Worm (Caenorhabditis elegans) whole organism, late embryonic: ENCODE data around the gene scl-12.
A peak's percentile ranks its signal among the peaks of the same experiment; 100 is the strongest.

Source experiments
- C08G9.2 ChIP-seq: sonication (generic microtip); optimal IDR thresholded peaks from 2 replicates; lab custom pipeline; 2016; ENCODE audit warnings: mild to moderate bottlenecking, missing genetic modification characterization, moderate library complexity, missing compliant biosample characterization
- C38D4.7 ChIP-seq: fragments of 200-800 bp; sonication (Bioruptor generic); optimal IDR thresholded peaks from 2 replicates; lab custom pipeline; 2018; ENCODE audit warnings: mild to moderate bottlenecking, missing genetic modification characterization, moderate library complexity, missing compliant biosample characterization
- F13H6.1 ChIP-seq: sonication (generic microtip); optimal IDR thresholded peaks from 2 replicates; lab custom pipeline; 2016; ENCODE audit warnings: missing genetic modification characterization, missing compliant biosample characterization
- K02D7.2 ChIP-seq: sonication (generic microtip); optimal IDR thresholded peaks from 2 replicates; lab custom pipeline; 2017; ENCODE audit warnings: mild to moderate bottlenecking, missing genetic modification characterization, missing compliant biosample characterization
- K09A11.1 ChIP-seq: sonication (generic microtip); optimal IDR thresholded peaks from 2 replicates; lab custom pipeline; 2017; ENCODE audit warnings: antibody characterized with exemption, mild to moderate bottlenecking, missing genetic modification characterization, missing compliant biosample characterization; ENCODE audit not compliant: insufficient read depth
- T23F11.4 ChIP-seq: fragments of 200-800 bp; sonication (Bioruptor generic); optimal IDR thresholded peaks from 2 replicates; lab custom pipeline; 2018; ENCODE audit warnings: mild to moderate bottlenecking, missing genetic modification characterization, missing compliant biosample characterization
- ahr-1 ChIP-seq: sonication (generic microtip); optimal IDR thresholded peaks from 2 replicates; lab custom pipeline; 2016; ENCODE audit warnings: missing genetic modification characterization, missing compliant biosample characterization
- ama-1 ChIP-seq: fragments of 150-350 bp; optimal IDR thresholded peaks from 2 replicates; lab custom pipeline; 2014
- ceh-22 ChIP-seq: sonication (generic microtip); optimal IDR thresholded peaks from 2 replicates; lab custom pipeline; 2017; ENCODE audit warnings: missing biosample characterization, missing genetic modification characterization
- ceh-31 ChIP-seq: sonication (generic microtip); optimal IDR thresholded peaks from 2 replicates; lab custom pipeline; 2016; ENCODE audit warnings: missing genetic modification characterization, missing compliant biosample characterization
- ceh-34 ChIP-seq: sonication (generic microtip); optimal IDR thresholded peaks from 2 replicates; lab custom pipeline; 2016; ENCODE audit warnings: mild to moderate bottlenecking, missing genetic modification characterization, missing compliant biosample characterization
- ceh-45 ChIP-seq: fragments of 200-800 bp; sonication (Bioruptor generic); IDR thresholded peaks from 2 replicates; pipeline ENCODE4 v1.3.6; 2022; ENCODE audit warnings: missing genetic modification reagents, missing genetic modification characterization, missing compliant biosample characterization
- ceh-6 ChIP-seq: fragments of 200-800 bp; sonication (Bioruptor generic); optimal IDR thresholded peaks from 2 replicates; lab custom pipeline; 2018; ENCODE audit warnings: mild to moderate bottlenecking, missing genetic modification characterization, missing compliant biosample characterization
- che-1 ChIP-seq: sonication (generic microtip); optimal IDR thresholded peaks from 2 replicates; lab custom pipeline; 2016; ENCODE audit warnings: mild to moderate bottlenecking, missing genetic modification characterization, missing compliant biosample characterization
- dve-1 ChIP-seq: sonication (generic microtip); optimal IDR thresholded peaks from 2 replicates; lab custom pipeline; 2017; ENCODE audit warnings: antibody characterized with exemption, mild to moderate bottlenecking, missing genetic modification characterization, missing compliant biosample characterization
- eyg-1 ChIP-seq: sonication (generic microtip); optimal IDR thresholded peaks from 2 replicates; lab custom pipeline; 2016; ENCODE audit warnings: missing genotype, missing genetic modification characterization, missing compliant biosample characterization
- gmeb-2 ChIP-seq: sonication (generic microtip); optimal IDR thresholded peaks from 2 replicates; lab custom pipeline; 2016; ENCODE audit warnings: missing genetic modification characterization, inconsistent platforms, missing compliant biosample characterization
- hlh-13 ChIP-seq: fragments of 200-800 bp; sonication (Bioruptor generic); optimal IDR thresholded peaks from 2 replicates; lab custom pipeline; 2018; ENCODE audit warnings: mild to moderate bottlenecking, missing genetic modification characterization, missing compliant biosample characterization
- hlh-6 ChIP-seq: sonication (generic microtip); optimal IDR thresholded peaks from 2 replicates; lab custom pipeline; 2016; ENCODE audit warnings: missing genotype, missing genetic modification characterization, missing compliant biosample characterization
- hlh-8 ChIP-seq: sonication (generic microtip); optimal IDR thresholded peaks from 2 replicates; lab custom pipeline; 2016; ENCODE audit warnings: missing genotype, missing genetic modification characterization, missing compliant biosample characterization
- lim-6 ChIP-seq: sonication (generic microtip); optimal IDR thresholded peaks from 2 replicates; lab custom pipeline; 2016; ENCODE audit warnings: missing genetic modification characterization, missing compliant biosample characterization
- madf-2 ChIP-seq: sonication (generic microtip); optimal IDR thresholded peaks from 2 replicates; lab custom pipeline; 2017; ENCODE audit warnings: missing genetic modification characterization, missing compliant biosample characterization
- mec-3 ChIP-seq: sonication (generic microtip); optimal IDR thresholded peaks from 2 replicates; lab custom pipeline; 2016; ENCODE audit warnings: borderline replicate concordance, missing genetic modification characterization, missing compliant biosample characterization
- nfya-1 ChIP-seq: sonication (generic microtip); optimal IDR thresholded peaks from 2 replicates; lab custom pipeline; 2017; ENCODE audit warnings: missing genetic modification characterization, mild to moderate bottlenecking, missing compliant biosample characterization, antibody characterized with exemption, moderate library complexity
- nhr-232 ChIP-seq: sonication (generic microtip); optimal IDR thresholded peaks from 2 replicates; lab custom pipeline; 2016; ENCODE audit warnings: missing genetic modification characterization, missing compliant biosample characterization
- npax-4 ChIP-seq: sonication (generic microtip); optimal IDR thresholded peaks from 2 replicates; lab custom pipeline; 2016; ENCODE audit warnings: missing genetic modification characterization, missing compliant biosample characterization
- pag-3 ChIP-seq: sonication (generic microtip); optimal IDR thresholded peaks from 2 replicates; lab custom pipeline; 2016; ENCODE audit warnings: missing compliant biosample characterization, missing genetic modification characterization, borderline replicate concordance
- pat-9 ChIP-seq: fragments of 200-800 bp; sonication (Bioruptor generic); optimal IDR thresholded peaks from 2 replicates; lab custom pipeline; 2018; ENCODE audit warnings: mild to moderate bottlenecking, missing genetic modification characterization, moderate library complexity, missing compliant biosample characterization
- pha-2 ChIP-seq: sonication (generic microtip); optimal IDR thresholded peaks from 2 replicates; lab custom pipeline; 2017; ENCODE audit warnings: mild to moderate bottlenecking, missing genetic modification characterization, missing compliant biosample characterization
- pha-4 ChIP-seq: fragments of 150-350 bp; optimal IDR thresholded peaks from 2 replicates; lab custom pipeline; 2018; ENCODE audit warnings: missing biosample characterization, missing genetic modification reagents, missing genetic modification characterization
- pqm-1 ChIP-seq: sonication (generic microtip); optimal IDR thresholded peaks from 2 replicates; lab custom pipeline; 2016; ENCODE audit warnings: missing genetic modification characterization, missing compliant biosample characterization
- rnt-1 ChIP-seq: sonication (generic microtip); optimal IDR thresholded peaks from 2 replicates; lab custom pipeline; 2016; ENCODE audit warnings: missing genetic modification characterization, missing compliant biosample characterization
- sdc-2 ChIP-seq: sonication (generic microtip); optimal IDR thresholded peaks from 2 replicates; lab custom pipeline; 2016; ENCODE audit warnings: missing genotype, missing genetic modification characterization, missing compliant biosample characterization
- sox-2 ChIP-seq: fragments of 200-800 bp; sonication (Bioruptor generic); IDR thresholded peaks from 2 replicates; pipeline ENCODE4 v1.3.6; 2022; ENCODE audit warnings: missing genetic modification reagents, missing genetic modification characterization, missing compliant biosample characterization
- sox-4 ChIP-seq: sonication (generic microtip); optimal IDR thresholded peaks from 2 replicates; lab custom pipeline; 2017; ENCODE audit warnings: mild to moderate bottlenecking, missing genetic modification characterization, inconsistent platforms, missing compliant biosample characterization
- tbx-2 ChIP-seq: sonication (generic microtip); optimal IDR thresholded peaks from 2 replicates; lab custom pipeline; 2016; ENCODE audit warnings: missing genetic modification characterization, missing compliant biosample characterization
- tbx-7 ChIP-seq: sonication (generic microtip); optimal IDR thresholded peaks from 2 replicates; lab custom pipeline; 2016; ENCODE audit warnings: missing genotype, missing genetic modification characterization, missing compliant biosample characterization
- ttx-3 ChIP-seq: sonication (generic microtip); optimal IDR thresholded peaks from 2 replicates; lab custom pipeline; 2016; ENCODE audit warnings: missing genetic modification reagents, missing genetic modification characterization, missing compliant biosample characterization
- unc-3 ChIP-seq, 2 experiments: fragments of 200-800 bp in 1 of 2; sonication (Bioruptor generic) in 1 of 2; sonication (generic microtip) in 1 of 2; conservative IDR thresholded peaks in 1 of 2; optimal IDR thresholded peaks in 1 of 2; 2 replicates each; pipeline versions ENCODE4 v1.3.6 to Lab custom; 2016 to 2022; ENCODE audit warnings: missing compliant biosample characterization in 2 of 2, missing genetic modification characterization in 2 of 2, missing genetic modification reagents in 1 of 2
- ztf-16 ChIP-seq: sonication (generic microtip); optimal IDR thresholded peaks from 2 replicates; lab custom pipeline; 2017; ENCODE audit warnings: missing genetic modification characterization, missing compliant biosample characterization

Gene scl-12

ce11 chrV:3805961-3806360 lies 6.4 kb upstream of the scl-12 start, which contains the start of gene srw-7:
Gene srw-7, plus strand, starts transcription at chrV:3806261.
- no peak for TF ChIP-seq madf-2
- TF ChIP-seq eyg-1 (tag; lab: Kevin White, UChicago), result no peak
- no peak for TF ChIP-seq ceh-22
- TF ChIP-seq K02D7.2 (tag; lab: Kevin White, UChicago), result no peak
- no peak for TF ChIP-seq pha-4 (tag; lab: Kevin White, UChicago)
- no peak for TF ChIP-seq pag-3 (tag; lab: Kevin White, UChicago)
- no peak for TF ChIP-seq F13H6.1
- TF ChIP-seq nfya-1 (tag; lab: Kevin White, UChicago), result no peak
- TF ChIP-seq pha-2 (tag; lab: Kevin White, UChicago), result no peak
- TF ChIP-seq mec-3 (tag; lab: Kevin White, UChicago), result no peak
- TF ChIP-seq ceh-34 (tag; lab: Kevin White, UChicago), result no peak
- TF ChIP-seq npax-4 (tag; lab: Kevin White, UChicago), result no peak
- TF ChIP-seq sdc-2 (tag; lab: Kevin White, UChicago), result no peak
- TF ChIP-seq hlh-13 (GFP tag; lab: Kevin White, UChicago), result no peak
- no peak for TF ChIP-seq ztf-16 (tag; lab: Kevin White, UChicago)
- TF ChIP-seq sox-2 (GFP tag; lab: Robert Waterston, UW), result no peak

ce11 chrV:3807846-3808245 lies 4.5 kb upstream of the scl-12 start:
- TF ChIP-seq nfya-1 (tag; lab: Kevin White, UChicago) (peak; percentile 56), C38D4.7 (GFP tag; lab: Kevin White, UChicago) (no peak)

- no peak for TF ChIP-seq pqm-1 (tag; lab: Kevin White, UChicago)
- no peak for TF ChIP-seq tbx-7
- TF ChIP-seq unc-3 (GFP tag; conservative IDR thresholded peaks at IDR 0.05; lab: Robert Waterston, UW), result no peak
- no peak for TF ChIP-seq unc-3 (tag; optimal IDR thresholded peaks at IDR 0.05; lab: Kevin White, UChicago)
- no peak for TF ChIP-seq hlh-6
- no peak for TF ChIP-seq ahr-1 (tag; lab: Kevin White, UChicago)
- no peak for TF ChIP-seq ceh-34 (tag; lab: Kevin White, UChicago)
- no peak for TF ChIP-seq lim-6 (tag; lab: Kevin White, UChicago)
- no peak for TF ChIP-seq hlh-8 (tag; lab: Kevin White, UChicago)
- TF ChIP-seq dve-1 (tag; lab: Kevin White, UChicago), result no peak
- no peak for TF ChIP-seq ama-1 (lab: Kevin White, UChicago)
- no peak for TF ChIP-seq F13H6.1
- TF ChIP-seq pat-9 (tag; lab: Kevin White, UChicago), result no peak
- no peak for TF ChIP-seq ttx-3 (tag; lab: Kevin White, UChicago)
- TF ChIP-seq nhr-232, result no peak
- no peak for TF ChIP-seq ceh-31
- no peak for TF ChIP-seq nfya-1 (tag; lab: Kevin White, UChicago)
- no peak for TF ChIP-seq sox-4 (tag; lab: Kevin White, UChicago)
- TF ChIP-seq C38D4.7 (GFP tag; lab: Kevin White, UChicago), result no peak
Observed at ce11 chrV:3808336-3808735, 4.1 kb upstream of the scl-12 start, which contains the start of gene srw-6. Gene srw-6, plus strand, starts transcription at chrV:3808636.

DNA sequence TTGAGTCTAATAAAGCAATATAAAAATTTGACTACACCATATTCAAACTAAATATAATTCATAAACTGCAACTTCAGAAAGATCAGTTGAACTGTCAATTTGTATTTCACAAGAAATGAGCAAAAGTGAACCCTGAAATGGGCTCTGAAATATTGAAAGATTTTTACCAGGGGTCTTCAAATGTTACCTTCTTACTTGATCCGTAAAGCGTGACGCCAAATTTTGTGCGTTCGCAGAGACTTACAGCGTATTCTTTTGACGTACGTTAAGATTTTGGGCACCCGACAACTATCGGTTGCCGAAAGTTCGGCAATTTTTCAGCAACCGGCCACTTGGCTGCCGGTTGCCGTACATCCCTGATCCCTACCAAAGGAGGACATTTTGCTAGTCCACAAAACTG lies 2.4 kb upstream of the scl-12 start:
- TF ChIP-seq C08G9.2 (no peak), ceh-45 (no peak), che-1 (no peak), hlh-8 (tag; lab: Kevin White, UChicago) (no peak), pat-9 (tag; lab: Kevin White, UChicago) (no peak), gmeb-2 (tag; lab: Kevin White, UChicago) (no peak), T23F11.4 (GFP tag; lab: Kevin White, UChicago) (no peak), tbx-2 (tag; lab: Kevin White, UChicago) (no peak), ceh-6 (GFP tag; lab: Kevin White, UChicago) (no peak), sox-2 (GFP tag; lab: Robert Waterston, UW) (no peak), K09A11.1 (tag; lab: Kevin White, UChicago) (no peak), rnt-1 (tag; lab: Kevin White, UChicago) (no peak)
